Worm (Caenorhabditis elegans) whole organism, L3 larva: ENCODE measurements around the gene Y43F8B.14.

Experiments
- aly-2 ChIP-seq: fragments of 150-350 bp; optimal IDR thresholded peaks from 2 replicates; lab custom pipeline; 2014; ENCODE audit warnings: missing biosample characterization, missing genetic modification characterization
- ceh-16 ChIP-seq: sonication (generic microtip); optimal IDR thresholded peaks from 2 replicates; lab custom pipeline; 2017; ENCODE audit warnings: missing biosample characterization, missing genetic modification characterization
- nhr-67 ChIP-seq: fragments of 150-350 bp; optimal IDR thresholded peaks from 2 replicates; lab custom pipeline; 2014; ENCODE audit warnings: missing biosample characterization, missing genetic modification characterization
- skn-1 ChIP-seq: fragments of 150-350 bp; optimal IDR thresholded peaks from 2 replicates; lab custom pipeline; 2014; ENCODE audit warnings: missing biosample characterization, missing genetic modification characterization
- snpc-4 ChIP-seq: fragments of 150-350 bp; optimal IDR thresholded peaks from 2 replicates; lab custom pipeline; 2014; ENCODE audit warnings: missing biosample characterization, missing genetic modification characterization

DNA sequence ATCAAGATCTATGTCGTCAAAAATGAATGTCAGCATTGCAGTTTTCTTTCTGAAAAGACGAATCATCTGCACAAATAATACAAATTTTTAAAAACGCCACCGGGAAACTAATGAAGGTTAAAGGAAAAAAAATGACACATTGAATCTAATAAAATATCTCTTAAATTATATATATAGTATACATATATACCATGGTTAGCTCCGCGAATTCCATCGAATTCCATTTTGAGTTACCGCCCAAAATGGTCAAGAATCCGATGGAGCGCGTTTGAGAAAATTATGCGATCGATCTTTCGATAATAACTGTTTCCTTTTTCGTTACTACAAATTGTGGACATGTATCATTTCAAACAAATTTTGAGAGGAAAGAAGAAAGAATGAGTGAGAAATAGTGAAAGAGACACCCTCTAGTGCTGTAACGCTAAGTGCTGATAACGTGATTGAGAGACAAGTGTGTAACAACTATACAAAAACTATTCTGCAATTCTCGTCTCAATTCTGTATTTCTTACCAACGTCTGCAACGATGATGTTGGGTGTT, 50.4 kb downstream of the Y43F8B.14 start, which contains the start of the genes C25F9.6 and C25F9.10:
- TF ChIP-seq aly-2 (tag; lab: Kevin White, UChicago) (no peak), skn-1 (tag; lab: Kevin White, UChicago) (no peak), nhr-67 (no peak), snpc-4 (tag; lab: Kevin White, UChicago) (no peak), ceh-16 (tag; lab: Kevin White, UChicago) (no peak)
